Worm (Caenorhabditis elegans): ENCODE results near the gene C28H8.7.

The C28H8.7 gene

ce11 chrIII:5876867-5877641, 9.7 kb downstream of the C28H8.7 start:
- TF ChIP-seq him-1 (tag; optimal IDR thresholded peaks at IDR 0.05): no peak
- TF ChIP-seq W03F9.2 (tag; optimal IDR thresholded peaks at IDR 0.05): no peak

ce11 chrIII:5876140-5876675, 10.6 kb downstream of the C28H8.7 start, which contains the start of gene aldo-2:
aldo-2 (minus strand) TSS chrIII:5876625.
- TF ChIP-seq him-1 (tag; optimal IDR thresholded peaks at IDR 0.05) (no peak), W03F9.2 (tag; optimal IDR thresholded peaks at IDR 0.05) (no peak), dao-5 (tag; optimal IDR thresholded peaks at IDR 0.05) (no peak)

ce11 chrIII:5875705-5876104, 11.1 kb downstream of the C28H8.7 start:
- TF ChIP-seq him-1 (tag; optimal IDR thresholded peaks at IDR 0.05): no peak
- no peak for TF ChIP-seq W03F9.2 (tag; optimal IDR thresholded peaks at IDR 0.05)
- no peak for TF ChIP-seq dao-5 (tag; optimal IDR thresholded peaks at IDR 0.05)

ce11 chrIII:5875418-5875702, 11.4 kb downstream of the C28H8.7 start:
- TF ChIP-seq him-1 (tag; optimal IDR thresholded peaks at IDR 0.05): no peak
- TF ChIP-seq dao-5 (tag; optimal IDR thresholded peaks at IDR 0.05): no peak
- TF ChIP-seq W03F9.2 (tag; optimal IDR thresholded peaks at IDR 0.05): no peak

ce11 chrIII:5874664-5875417, 12.0 kb downstream of the C28H8.7 start:
- TF ChIP-seq him-1 (tag; optimal IDR thresholded peaks at IDR 0.05): no peak
- no peak for TF ChIP-seq dao-5 (tag; optimal IDR thresholded peaks at IDR 0.05)
- TF ChIP-seq W03F9.2 (tag; optimal IDR thresholded peaks at IDR 0.05): no peak

- TF ChIP-seq W03F9.2 (tag; optimal IDR thresholded peaks at IDR 0.05) (no peak), dao-5 (tag; optimal IDR thresholded peaks at IDR 0.05) (no peak), him-1 (tag; optimal IDR thresholded peaks at IDR 0.05) (no peak)
Measured at ce11 chrIII:5874263-5874662, 12.5 kb downstream of the C28H8.7 start.

ce11 chrIII:5872288-5872687, 14.5 kb downstream of the C28H8.7 start:
- TF ChIP-seq W03F9.2 (tag; optimal IDR thresholded peaks at IDR 0.05) (no peak), dao-5 (tag; optimal IDR thresholded peaks at IDR 0.05) (no peak), him-1 (tag; optimal IDR thresholded peaks at IDR 0.05) (no peak)

ce11 chrIII:5871760-5872159, 15.0 kb downstream of the C28H8.7 start, which contains the start of the genes F01F1.11 and F01F1.3:
F01F1.11 (minus strand) TSS chrIII:5871877.
F01F1.3 (plus strand) TSS chrIII:5871938.
- TF ChIP-seq W03F9.2 (tag; optimal IDR thresholded peaks at IDR 0.05) (peak; percentile 69), him-1 (tag; optimal IDR thresholded peaks at IDR 0.05) (no peak), dao-5 (tag; optimal IDR thresholded peaks at IDR 0.05) (no peak)

- TF ChIP-seq dao-5 (tag; optimal IDR thresholded peaks at IDR 0.05) (no peak), him-1 (tag; optimal IDR thresholded peaks at IDR 0.05) (no peak)
Measured at ce11 chrIII:5869429-5869828, 17.4 kb downstream of the C28H8.7 start, which contains the start of gene F01F1.15. F01F1.15 (minus strand) TSS chrIII:5869529.

- TF ChIP-seq W03F9.2 (tag; optimal IDR thresholded peaks at IDR 0.05) (no peak), him-1 (tag; optimal IDR thresholded peaks at IDR 0.05) (no peak), dao-5 (tag; optimal IDR thresholded peaks at IDR 0.05) (no peak)
Measured at ce11 chrIII:5868401-5868800, 18.4 kb downstream of the C28H8.7 start, which contains the start of gene eng-1. eng-1 (minus strand) TSS chrIII:5868501.

ce11 chrIII:5864270-5864669, 22.5 kb downstream of the C28H8.7 start, which contains the start of gene rabn-5:
rabn-5 (plus strand) TSS chrIII:5864553.
- TF ChIP-seq him-1 (tag; optimal IDR thresholded peaks at IDR 0.05): no peak
- TF ChIP-seq dao-5 (tag; optimal IDR thresholded peaks at IDR 0.05): no peak
- no peak for TF ChIP-seq W03F9.2 (tag; optimal IDR thresholded peaks at IDR 0.05)

ce11 chrIII:5863774-5864173, 23.0 kb downstream of the C28H8.7 start, which contains the start of gene dnpp-1:
dnpp-1 (minus strand) TSS chrIII:5863803.
- no peak for TF ChIP-seq dao-5 (tag; optimal IDR thresholded peaks at IDR 0.05)
- TF ChIP-seq W03F9.2 (tag; optimal IDR thresholded peaks at IDR 0.05): peak; percentile 16
- no peak for TF ChIP-seq him-1 (tag; optimal IDR thresholded peaks at IDR 0.05)

ce11 chrIII:5859008-5859407, 27.8 kb downstream of the C28H8.7 start, which contains the start of gene dpf-4:
dpf-4 (plus strand) TSS chrIII:5859308.
- TF ChIP-seq him-1 (tag; optimal IDR thresholded peaks at IDR 0.05): no peak
- TF ChIP-seq W03F9.2 (tag; optimal IDR thresholded peaks at IDR 0.05): no peak
- TF ChIP-seq dao-5 (tag; optimal IDR thresholded peaks at IDR 0.05): no peak

Data from whole organism, L4/young adult.